Worm (Caenorhabditis elegans): Measurements from ENCODE around the gene F47F2.3.

- TF ChIP-seq T23F11.4 (GFP tag; optimal IDR thresholded peaks at IDR 0.05) (no peak), ceh-31 (tag; optimal IDR thresholded peaks at IDR 0.05) (no peak), ama-1 (optimal IDR thresholded peaks at IDR 0.05) (no peak), unc-86 (tag; optimal IDR thresholded peaks at IDR 0.05) (no peak), fkh-10 (GFP tag; optimal IDR thresholded peaks at IDR 0.05) (no peak), Y22D7AL.16 (tag; optimal IDR thresholded peaks at IDR 0.05) (no peak)
Observed at ce11 chrX:3861294-3861693, 34.2 kb downstream of the F47F2.3 start.
